Fruit fly (Drosophila melanogaster) whole organism, embryonic: ENCODE measurements around the gene CG10019.

Source experiments
- B-H1 ChIP-seq: fragments of 200-800 bp; sonication (Bioruptor generic); IDR thresholded peaks from 3 replicates; pipeline ENCODE4 v1.3.6; 2022; ENCODE audit warnings: missing biosample characterization, missing genetic modification characterization
- CG10267 ChIP-seq: fragments of 200-800 bp; sonication (Bioruptor generic); optimal IDR thresholded peaks from 2 replicates; lab custom pipeline; 2018; ENCODE audit warnings: missing biosample characterization, mild to moderate bottlenecking, missing genetic modification characterization, moderate library complexity
- CG10321 ChIP-seq: fragments of 200-800 bp; sonication (Bioruptor generic); IDR thresholded peaks from 2 replicates; pipeline ENCODE4 v1.3.6; 2022; ENCODE audit warnings: missing biosample characterization, missing genetic modification characterization
- CG12299 ChIP-seq: fragments of 200-800 bp; sonication (Bioruptor generic); optimal IDR thresholded peaks from 2 replicates; lab custom pipeline; 2018; ENCODE audit warnings: missing biosample characterization, mild to moderate bottlenecking, missing genetic modification characterization
- CG12942 ChIP-seq: fragments of 200-800 bp; sonication (Bioruptor generic); optimal IDR thresholded peaks from 3 replicates; lab custom pipeline; 2016; ENCODE audit warnings: missing biosample characterization, missing genetic modification characterization
- CG13123 ChIP-seq: fragments of 200-800 bp; sonication (Bioruptor generic); optimal IDR thresholded peaks from 2 replicates; lab custom pipeline; 2016; ENCODE audit warnings: missing biosample characterization, missing genetic modification characterization
- CG15601 ChIP-seq: fragments of 200-800 bp; sonication (Bioruptor generic); optimal IDR thresholded peaks from 3 replicates; lab custom pipeline; 2019; ENCODE audit warnings: missing biosample characterization, mild to moderate bottlenecking, missing genetic modification characterization, moderate library complexity
- CG16863 ChIP-seq: fragments of 200-800 bp; sonication (Bioruptor generic); optimal IDR thresholded peaks from 3 replicates; lab custom pipeline; 2016; ENCODE audit warnings: missing biosample characterization, missing genetic modification characterization
- CG17912 ChIP-seq: fragments of 200-800 bp; sonication (Bioruptor generic); optimal IDR thresholded peaks from 2 replicates; lab custom pipeline; 2018; ENCODE audit warnings: missing biosample characterization, mild to moderate bottlenecking, missing genetic modification characterization
- CG3065 ChIP-seq: fragments of 200-800 bp; sonication (Bioruptor generic); optimal IDR thresholded peaks from 2 replicates; lab custom pipeline; 2016; ENCODE audit warnings: missing biosample characterization, missing genetic modification characterization
- CG3163 ChIP-seq: fragments of 200-800 bp; sonication (Bioruptor generic); optimal IDR thresholded peaks from 3 replicates; lab custom pipeline; 2016; ENCODE audit warnings: missing biosample characterization, missing genetic modification characterization
- CG3838 ChIP-seq: fragments of 200-800 bp; sonication (Bioruptor generic); optimal IDR thresholded peaks from 3 replicates; lab custom pipeline; 2016; ENCODE audit warnings: missing biosample characterization, missing genetic modification characterization
- CG3995 ChIP-seq: fragments of 200-800 bp; sonication (Bioruptor generic); optimal IDR thresholded peaks from 3 replicates; lab custom pipeline; 2016; ENCODE audit warnings: missing biosample characterization, missing genetic modification characterization
- CG4328 ChIP-seq: fragments of 200-800 bp; sonication (Bioruptor generic); optimal IDR thresholded peaks from 3 replicates; lab custom pipeline; 2017; ENCODE audit warnings: missing biosample characterization, missing genetic modification reagents, missing genetic modification characterization
- CG43689 ChIP-seq: fragments of 200-800 bp; sonication (Bioruptor generic); IDR thresholded peaks from 2 replicates; pipeline ENCODE4 v1.3.6; 2022; ENCODE audit warnings: missing biosample characterization, missing genetic modification characterization
- CG4730 ChIP-seq: fragments of 200-800 bp; sonication (Bioruptor generic); IDR thresholded peaks from 2 replicates; pipeline ENCODE4 v1.3.6; 2022; ENCODE audit warnings: missing biosample characterization, missing genetic modification characterization
- CG6683 ChIP-seq: fragments of 200-800 bp; sonication (Bioruptor generic); optimal IDR thresholded peaks from 2 replicates; lab custom pipeline; 2017; ENCODE audit warnings: missing biosample characterization, mild to moderate bottlenecking, missing genetic modification characterization, missing genetic modification reagents
- CG8765 ChIP-seq: fragments of 200-800 bp; sonication (Bioruptor generic); IDR thresholded peaks from 2 replicates; pipeline ENCODE4 v1.3.6; 2022; ENCODE audit warnings: missing biosample characterization, missing genetic modification characterization
- CG9727 ChIP-seq: fragments of 200-800 bp; sonication (Bioruptor generic); optimal IDR thresholded peaks from 3 replicates; lab custom pipeline; 2017; ENCODE audit warnings: missing biosample characterization, mild to moderate bottlenecking, missing genetic modification characterization
- CoRest ChIP-seq: fragments of 200-800 bp; sonication (Bioruptor generic); optimal IDR thresholded peaks from 3 replicates; lab custom pipeline; 2018; ENCODE audit warnings: missing biosample characterization, mild to moderate bottlenecking, missing genetic modification characterization, moderate library complexity
- Dfd ChIP-seq, 2 experiments: fragments of >200 bp; optimal IDR thresholded peaks; 2 replicates each; lab custom pipeline; 2017; ENCODE audit warnings: missing biosample characterization in 2 of 2, missing genetic modification characterization in 2 of 2
- Doc2 ChIP-seq: fragments of 200-800 bp; sonication (Bioruptor generic); IDR thresholded peaks from 2 replicates; pipeline ENCODE4 v1.3.6; 2022; ENCODE audit warnings: missing biosample characterization, missing genetic modification characterization
- E2f1 ChIP-seq: fragments of 200-800 bp; sonication (Bioruptor generic); IDR thresholded peaks from 2 replicates; pipeline ENCODE4 v1.3.6; 2022; ENCODE audit warnings: missing biosample characterization, missing genetic modification characterization
- Ets65A ChIP-seq: fragments of 200-800 bp; sonication (Bioruptor generic); peaks from one replicate; lab custom pipeline; 2016; ENCODE audit warnings: missing biosample characterization, missing genetic modification characterization
- Fer2 ChIP-seq: fragments of 200-800 bp; sonication (Bioruptor generic); optimal IDR thresholded peaks from 2 replicates; lab custom pipeline; 2018; ENCODE audit warnings: missing biosample characterization, mild to moderate bottlenecking, missing genetic modification characterization, moderate library complexity
- GATAe ChIP-seq: fragments of 200-800 bp; sonication (Bioruptor generic); conservative IDR thresholded peaks from 2 replicates; pipeline ENCODE4 v1.3.6; 2022; ENCODE audit warnings: missing biosample characterization, missing genetic modification characterization
- HLH3B ChIP-seq: fragments of 200-800 bp; sonication (Bioruptor generic); IDR thresholded peaks from 2 replicates; pipeline ENCODE4 v1.3.6; 2022; ENCODE audit warnings: missing biosample characterization, missing genetic modification characterization
- Hr39 ChIP-seq: fragments of >200 bp; optimal IDR thresholded peaks from 2 replicates; lab custom pipeline; 2017
- Mrtf ChIP-seq: fragments of 200-800 bp; sonication (Bioruptor generic); IDR thresholded peaks from 3 replicates; pipeline ENCODE4 v1.3.6; 2022; ENCODE audit warnings: missing biosample characterization, missing genetic modification characterization
- Pdp1 ChIP-seq, 2 experiments: fragments of 200-800 bp; sonication (Bioruptor generic); optimal IDR thresholded peaks; 3 replicates each; lab custom pipeline; 2016; ENCODE audit warnings: missing biosample characterization in 2 of 2, missing genetic modification characterization in 2 of 2, mild to moderate bottlenecking in 1 of 2, moderate library complexity in 1 of 2
- Scr ChIP-seq: fragments of 200-800 bp; sonication (Bioruptor generic); IDR thresholded peaks from 2 replicates; pipeline ENCODE4 v1.3.6; 2022; ENCODE audit warnings: missing biosample characterization, missing genetic modification characterization; ENCODE audit not compliant: partially characterized antibody
- Spps ChIP-seq: fragments of 200-800 bp; sonication (Bioruptor generic); optimal IDR thresholded peaks from 2 replicates; lab custom pipeline; 2018; ENCODE audit warnings: missing biosample characterization, mild to moderate bottlenecking, missing genetic modification characterization
- Stat92E ChIP-seq, 3 experiments: fragments of >200 bp in 2 of 3; fragments of 200-800 bp in 1 of 3; sonication (Bioruptor generic) in 1 of 3; optimal IDR thresholded peaks; 2 replicates each; lab custom pipeline; 2017 to 2019; ENCODE audit warnings: missing biosample characterization in 3 of 3, missing genetic modification characterization in 3 of 3, mild to moderate bottlenecking in 1 of 3, moderate library complexity in 1 of 3
- Xrp1 ChIP-seq: fragments of 200-800 bp; sonication (Bioruptor generic); IDR thresholded peaks from 2 replicates; pipeline ENCODE4 v1.3.6; 2022; ENCODE audit warnings: missing biosample characterization, missing genetic modification characterization
- chinmo ChIP-seq: fragments of 200-800 bp; sonication (Bioruptor generic); IDR thresholded peaks from 4 replicates; pipeline ENCODE4 v1.3.6; 2022; ENCODE audit warnings: missing biosample characterization, missing genetic modification characterization; ENCODE audit not compliant: partially characterized antibody
- chm ChIP-seq: fragments of 200-800 bp; sonication (Bioruptor generic); IDR thresholded peaks from 2 replicates; pipeline ENCODE4 v1.3.6; 2022; ENCODE audit warnings: missing biosample characterization, missing genetic modification characterization
- crp ChIP-seq, 2 experiments: fragments of 200-800 bp; sonication (Bioruptor generic); optimal IDR thresholded peaks; 2 replicates in 1 of 2; 3 replicates in 1 of 2; lab custom pipeline; 2017; ENCODE audit warnings: missing biosample characterization in 2 of 2, missing genetic modification characterization in 2 of 2, mild to moderate bottlenecking in 1 of 2, moderate library complexity in 1 of 2
- dan ChIP-seq: fragments of 200-800 bp; sonication (Bioruptor generic); IDR thresholded peaks from 2 replicates; pipeline ENCODE4 v1.3.6; 2022; ENCODE audit warnings: missing biosample characterization, missing genetic modification characterization
- dmrt11E ChIP-seq: fragments of 200-800 bp; sonication (Bioruptor generic); optimal IDR thresholded peaks from 3 replicates; lab custom pipeline; 2018; ENCODE audit warnings: missing biosample characterization, mild to moderate bottlenecking, missing genetic modification characterization, moderate library complexity
- knrl ChIP-seq: fragments of 200-800 bp; sonication (Bioruptor generic); IDR thresholded peaks from 3 replicates; pipeline ENCODE4 v1.3.6; 2022; ENCODE audit warnings: missing biosample characterization, missing genetic modification characterization; ENCODE audit not compliant: partially characterized antibody
- lab ChIP-seq: fragments of 200-800 bp; sonication (Bioruptor generic); optimal IDR thresholded peaks from 3 replicates; lab custom pipeline; 2017; ENCODE audit warnings: missing biosample characterization, missing genetic modification characterization, mild to moderate bottlenecking, moderate library complexity, missing genetic modification reagents
- lov ChIP-seq, 2 experiments: fragments of 200-800 bp in 1 of 2; fragments of >200 bp in 1 of 2; sonication (Bioruptor generic) in 1 of 2; IDR thresholded peaks in 1 of 2; optimal IDR thresholded peaks in 1 of 2; 2 replicates in 1 of 2; 3 replicates in 1 of 2; pipeline versions ENCODE4 v1.3.6 to Lab custom; 2017 to 2022; ENCODE audit warnings: missing biosample characterization in 1 of 2, missing genetic modification characterization in 1 of 2
- odd ChIP-seq: fragments of 200-800 bp; sonication (Bioruptor generic); optimal IDR thresholded peaks from 2 replicates; lab custom pipeline; 2017; ENCODE audit warnings: missing biosample characterization, mild to moderate bottlenecking, missing genetic modification characterization
- pros ChIP-seq: fragments of 200-800 bp; sonication (Bioruptor generic); optimal IDR thresholded peaks from 3 replicates; lab custom pipeline; 2019; ENCODE audit warnings: missing biosample characterization, mild to moderate bottlenecking, missing genetic modification characterization, moderate library complexity
- repo ChIP-seq: fragments of 200-800 bp; sonication (Bioruptor generic); optimal IDR thresholded peaks from 2 replicates; lab custom pipeline; 2016; ENCODE audit warnings: missing biosample characterization, missing genetic modification characterization
- run ChIP-seq: fragments of 200-800 bp; sonication (Bioruptor generic); optimal IDR thresholded peaks from 3 replicates; lab custom pipeline; 2018; ENCODE audit warnings: missing biosample characterization, mild to moderate bottlenecking, missing genetic modification characterization
- sens-2 ChIP-seq: fragments of 200-800 bp; sonication (Bioruptor generic); IDR thresholded peaks from 2 replicates; pipeline ENCODE4 v1.3.6; 2022; ENCODE audit warnings: missing biosample characterization, missing genetic modification characterization
- slp2 ChIP-seq: fragments of 200-800 bp; sonication (Bioruptor generic); optimal IDR thresholded peaks from 2 replicates; lab custom pipeline; 2016; ENCODE audit warnings: missing biosample characterization, missing genetic modification characterization
- trem ChIP-seq: fragments of 200-800 bp; optimal IDR thresholded peaks from 3 replicates; lab custom pipeline; 2019; ENCODE audit warnings: missing biosample characterization, mild to moderate bottlenecking, missing genetic modification characterization, moderate library complexity
- yki ChIP-seq: fragments of >200 bp; optimal IDR thresholded peaks from 3 replicates; lab custom pipeline; 2018

Gene CG10019

dm6 chr2L:3754835-3755547 is 24.7 kb downstream of the CG10019 start (continued):
- TF ChIP-seq odd (GFP tag; lab: Kevin White, UChicago) (no peak), CG15601 (tag; lab: Kevin White, UChicago) (no peak), CG3065 (GFP tag; lab: Kevin White, UChicago) (no peak), CG43689 (GFP tag; lab: Robert Waterston, UW) (no peak), GATAe (GFP tag; lab: Robert Waterston, UW) (no peak), chm (GFP tag; lab: Robert Waterston, UW) (no peak), slp2 (GFP tag; lab: Kevin White, UChicago) (no peak), HLH3B (peak; percentile 24; the same call in 1 of the 2 replicates), dan (GFP tag; lab: Robert Waterston, UW) (no peak), pros (GFP tag; lab: Kevin White, UChicago) (no peak), B-H1 (GFP tag; lab: Robert Waterston, UW) (no peak), Stat92E (GFP tag; optimal IDR thresholded peaks at IDR 0.05; lab: Kevin White, UChicago) (no peak), Spps (tag; lab: Kevin White, UChicago) (no peak), trem (tag; lab: Kevin White, UChicago) (no peak), run (tag; lab: Kevin White, UChicago) (no peak), knrl (GFP tag; lab: Robert Waterston, UW) (no peak), Pdp1 (GFP tag; optimal IDR thresholded peaks at IDR 0.05; lab: Kevin White, UChicago) (no peak), CG4328 (GFP tag; lab: Kevin White, UChicago) (no peak), chinmo (GFP tag; lab: Robert Waterston, UW) (no peak), CG10267 (tag; lab: Kevin White, UChicago) (peak; percentile 0), lab (GFP tag; lab: Kevin White, UChicago) (peak; percentile 84), Dfd (GFP tag; optimal IDR thresholded peaks at IDR 0.05; lab: Kevin White, UChicago) (no peak), E2f1 (GFP tag; lab: Robert Waterston, UW) (peak; percentile 18; the same call in 1 of the 2 replicates), CG4730 (no peak), CG3163 (GFP tag; lab: Kevin White, UChicago) (no peak), CG16863 (GFP tag; lab: Kevin White, UChicago) (no peak), CG9727 (GFP tag; lab: Kevin White, UChicago) (peak; percentile 44), yki (no peak), Fer2 (tag; lab: Kevin White, UChicago) (no peak), CG17912 (GFP tag; lab: Kevin White, UChicago) (no peak), CG6683 (GFP tag; lab: Kevin White, UChicago) (no peak), Hr39 (lab: Kevin White, UChicago) (no peak), crp (GFP tag; optimal IDR thresholded peaks at IDR 0.05; lab: Kevin White, UChicago) (no peak), Mrtf (GFP tag; lab: Robert Waterston, UW) (no peak; the same call in 2 of the 3 replicates), Scr (GFP tag; lab: Robert Waterston, UW) (no peak), CG8765 (GFP tag; lab: Robert Waterston, UW) (no peak), dmrt11E (no peak), Ets65A (GFP tag; lab: Kevin White, UChicago) (peak; percentile 61), CG12299 (tag; lab: Kevin White, UChicago) (no peak), CG12942 (GFP tag; lab: Kevin White, UChicago) (no peak), Doc2 (GFP tag; lab: Robert Waterston, UW) (no peak), CG3995 (no peak), sens-2 (GFP tag; lab: Robert Waterston, UW) (no peak), lov (optimal IDR thresholded peaks at IDR 0.05; lab: Kevin White, UChicago) (no peak), lov (GFP tag; IDR thresholded peaks at IDR 0.05; lab: Robert Waterston, UW) (no peak), Xrp1 (GFP tag; lab: Robert Waterston, UW) (peak; percentile 42; the same call in 1 of the 2 replicates), repo (GFP tag; lab: Kevin White, UChicago) (no peak), CG13123 (GFP tag; lab: Kevin White, UChicago) (no peak), CG3838 (GFP tag; lab: Kevin White, UChicago) (no peak), CG10321 (no peak), CoRest (tag; lab: Kevin White, UChicago) (peak; percentile 2)
